Comparison of ENCODE assay signal across 3 worm cellular contexts in genomic region chrV:20424229-20425182, ce11.
TF ChIP-seq lines count a peak whose summit lies in the region.

No protein-coding gene starts in this region.

TF ChIP-seq in whole organism, L1 larva, 84 proteins besides CTCF, POLR2A, EP300 and RAD21 (continued from another document and continues in another):
- TF ChIP-seq fkh-8 (tag; optimal IDR thresholded peaks at IDR 0.05; lab: Kevin White, UChicago) (peak; percentile 66), ama-1 (optimal IDR thresholded peaks at IDR 0.05; lab: Kevin White, UChicago) (no peak), tlp-1 (tag; optimal IDR thresholded peaks at IDR 0.05; lab: Kevin White, UChicago) (no peak), ztf-4 (tag; optimal IDR thresholded peaks at IDR 0.05; lab: Kevin White, UChicago) (no peak), lin-13 (GFP tag; optimal IDR thresholded peaks at IDR 0.05; lab: Kevin White, UChicago) (peak; percentile 51), zag-1 (tag; optimal IDR thresholded peaks at IDR 0.05; lab: Kevin White, UChicago) (peak; percentile 13), nhr-11 (tag; optimal IDR thresholded peaks at IDR 0.05; lab: Kevin White, UChicago) (no peak), vab-15 (tag; optimal IDR thresholded peaks at IDR 0.05; lab: Kevin White, UChicago) (peak; percentile 5), nhr-20 (tag; optimal IDR thresholded peaks at IDR 0.05; lab: Kevin White, UChicago) (peak; percentile 90), tbx-2 (tag; optimal IDR thresholded peaks at IDR 0.05; lab: Kevin White, UChicago) (peak; percentile 68), efl-1 (optimal IDR thresholded peaks at IDR 0.05; lab: Kevin White, UChicago) (peak; percentile 91 to 98), efl-1 (GFP tag; optimal IDR thresholded peaks at IDR 0.05 in 1 of 2; lab: Kevin White, UChicago) (peak; percentile 91 to 99), lsy-2 (tag; optimal IDR thresholded peaks at IDR 0.05; lab: Kevin White, UChicago) (peak; percentile 32 to 69), lin-39 (tag; optimal IDR thresholded peaks at IDR 0.05; lab: Kevin White, UChicago) (no peak), nhr-19 (GFP tag; conservative IDR thresholded peaks at IDR 0.05; lab: Robert Waterston, UW) (peak; percentile 57), mef-2 (tag; optimal IDR thresholded peaks at IDR 0.05; lab: Kevin White, UChicago) (no peak), pax-3 (tag; optimal IDR thresholded peaks at IDR 0.05; lab: Kevin White, UChicago) (peak; percentile 43), lin-14 (GFP tag; optimal IDR thresholded peaks at IDR 0.05; lab: Kevin White, UChicago) (peak; percentile 87), unc-86 (tag; optimal IDR thresholded peaks at IDR 0.05; lab: Kevin White, UChicago) (peak; percentile 52), ces-1 (GFP tag; optimal IDR thresholded peaks at IDR 0.05; lab: Kevin White, UChicago) (no peak), fos-1 (tag; optimal IDR thresholded peaks at IDR 0.05; lab: Kevin White, UChicago) (no peak), sox-4 (tag; optimal IDR thresholded peaks at IDR 0.05; lab: Kevin White, UChicago) (peak; percentile 60), nhr-47 (tag; optimal IDR thresholded peaks at IDR 0.05; lab: Kevin White, UChicago) (peak; percentile 71), unc-130 (tag; optimal IDR thresholded peaks at IDR 0.05; lab: Kevin White, UChicago) (no peak), skn-1 (tag; optimal IDR thresholded peaks at IDR 0.05; lab: Kevin White, UChicago) (peak; percentile 40), fkh-4 (tag; optimal IDR thresholded peaks at IDR 0.05; lab: Kevin White, UChicago; ENCODE audit: borderline replicate concordance) (peak; percentile 73), ceh-63 (GFP tag; optimal IDR thresholded peaks at IDR 0.05; lab: Kevin White, UChicago) (no peak), aha-1 (tag; optimal IDR thresholded peaks at IDR 0.05; lab: Kevin White, UChicago) (no peak), nhr-12 (tag; optimal IDR thresholded peaks at IDR 0.05; lab: Kevin White, UChicago) (no peak), snu-23 (GFP tag; optimal IDR thresholded peaks at IDR 0.05; lab: Kevin White, UChicago) (peak; percentile 61), ets-5 (GFP tag; IDR thresholded peaks at IDR 0.05; lab: Robert Waterston, UW) (no peak), elt-2 (tag; optimal IDR thresholded peaks at IDR 0.05; lab: Kevin White, UChicago) (no peak), hlh-17 (GFP tag; optimal IDR thresholded peaks at IDR 0.05; lab: Kevin White, UChicago; ENCODE audit: borderline replicate concordance) (no peak), ceh-82 (tag; optimal IDR thresholded peaks at IDR 0.05; lab: Kevin White, UChicago) (peak; percentile 5 to 68 (median 14)), mdl-1 (tag; optimal IDR thresholded peaks at IDR 0.05; lab: Kevin White, UChicago) (peak in 1 of 2 experiments; percentile 64), nhr-77 (tag; optimal IDR thresholded peaks at IDR 0.05; lab: Kevin White, UChicago) (no peak), lir-3 (tag; optimal IDR thresholded peaks at IDR 0.05; lab: Kevin White, UChicago; ENCODE audit: poor library complexity) (peak; percentile 88), C04F5.9 (tag; optimal IDR thresholded peaks at IDR 0.05; lab: Kevin White, UChicago) (no peak), blmp-1 (tag; optimal IDR thresholded peaks at IDR 0.05; lab: Kevin White, UChicago) (peak; percentile 64), unc-30 (tag; optimal IDR thresholded peaks at IDR 0.05; lab: Kevin White, UChicago) (no peak), hlh-4 (tag; optimal IDR thresholded peaks at IDR 0.05; lab: Kevin White, UChicago) (no peak), hpl-2 (GFP tag; optimal IDR thresholded peaks at IDR 0.05; lab: Kevin White, UChicago) (no peak), ztf-11 (tag; optimal IDR thresholded peaks at IDR 0.05; lab: Kevin White, UChicago) (peak in 1 of 2 experiments; percentile 70), isw-1 (GFP tag; IDR thresholded peaks at IDR 0.05; lab: Robert Waterston, UW) (peak; percentile 50)

TF ChIP-seq in whole organism, L3 larva, 47 proteins besides CTCF, POLR2A, EP300 and RAD21 (continued from another document):
- TF ChIP-seq nhr-67 (tag; optimal IDR thresholded peaks at IDR 0.05; lab: Kevin White, UChicago) (no peak), jun-1 (tag; optimal IDR thresholded peaks at IDR 0.05; lab: Kevin White, UChicago) (peak; percentile 67), nhr-23 (tag; optimal IDR thresholded peaks at IDR 0.05; lab: Kevin White, UChicago) (peak; percentile 56), elt-2 (tag; optimal IDR thresholded peaks at IDR 0.05; lab: Kevin White, UChicago) (peak; percentile 60)

TF ChIP-seq in whole organism, young adult, 124 proteins besides CTCF, POLR2A, EP300 and RAD21 (continued from another document):
- peak; percentile 5; the same call in 1 of the 2 replicates for TF ChIP-seq dox-1 (GFP tag; IDR thresholded peaks at IDR 0.05; lab: Robert Waterston, UW)
- TF ChIP-seq egrh-3 (GFP tag; IDR thresholded peaks at IDR 0.05; lab: Robert Waterston, UW), result peak; percentile 64
- no peak for TF ChIP-seq ztf-22 (GFP tag; optimal IDR thresholded peaks at IDR 0.05; lab: Kevin White, UChicago)
- TF ChIP-seq lin-35 (GFP tag; optimal IDR thresholded peaks at IDR 0.05; lab: Kevin White, UChicago), result peak in 1 of 3 experiments; percentile 51
- peak; percentile 41 for TF ChIP-seq mcd-1 (GFP tag; IDR thresholded peaks at IDR 0.05; lab: Robert Waterston, UW)
